Fruit fly (Drosophila melanogaster): ENCODE data around the gene CG13895.

The CG13895 gene

DNA sequence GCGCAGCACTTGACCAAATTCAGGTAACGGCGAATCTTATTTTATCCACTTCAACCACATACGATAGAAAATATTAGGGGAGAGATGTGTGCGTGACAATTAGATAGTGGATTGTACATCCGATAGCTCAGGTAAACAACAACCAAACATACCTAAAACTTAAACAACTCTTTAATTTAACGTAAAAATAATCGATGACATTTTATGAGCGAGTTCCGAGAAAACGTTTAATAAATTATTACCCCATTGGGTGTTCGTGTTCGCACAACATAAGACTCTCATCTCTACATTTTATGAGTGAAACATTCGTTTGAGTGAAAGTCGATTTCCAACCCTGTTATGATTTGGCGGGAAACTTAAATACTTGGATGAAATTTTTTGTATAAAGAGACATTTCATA lies 27.7 kb downstream of the CG13895 start, which contains the start of gene CG17129 (continued):
- TF ChIP-seq D19B (GFP tag; optimal IDR thresholded peaks at IDR 0.05): no peak
- TF ChIP-seq crc (GFP tag; optimal IDR thresholded peaks at IDR 0.05): peak; percentile 66
- TF ChIP-seq CG2120 (GFP tag; optimal IDR thresholded peaks at IDR 0.05): peak; percentile 85
- TF ChIP-seq CG7556 (GFP tag; optimal IDR thresholded peaks at IDR 0.05): peak; percentile 65
- peak; percentile 87 for TF ChIP-seq ci (GFP tag; IDR thresholded peaks at IDR 0.05)
- peak; percentile 60; the same call in 2 of the 3 replicates for TF ChIP-seq Dbx (GFP tag; IDR thresholded peaks at IDR 0.05)
- TF ChIP-seq Deaf1 (tag; optimal IDR thresholded peaks at IDR 0.05): peak; percentile 45
- TF ChIP-seq CG12744 (GFP tag; optimal IDR thresholded peaks at IDR 0.05): peak; percentile 61
- TF ChIP-seq nerfin-2 (GFP tag; IDR thresholded peaks at IDR 0.05; ENCODE audit: partially characterized antibody): peak; percentile 85
- TF ChIP-seq CG12155 (GFP tag; optimal IDR thresholded peaks at IDR 0.05): peak; percentile 59
- 0 out of 3 replicates have a peak, but pooled peaks have one; percentile 57 for TF ChIP-seq CG6175 (GFP tag; IDR thresholded peaks at IDR 0.05)
- TF ChIP-seq CG12104 (GFP tag; optimal IDR thresholded peaks at IDR 0.05): peak; percentile 70
- peak; percentile 64 for TF ChIP-seq NFAT (GFP tag; IDR thresholded peaks at IDR 0.05)
- peak; percentile 31 for TF ChIP-seq CG3065 (GFP tag; optimal IDR thresholded peaks at IDR 0.05)
- peak; percentile 67 for TF ChIP-seq Atf-2 (GFP tag; optimal IDR thresholded peaks at IDR 0.05)
- TF ChIP-seq CG2678 (tag; optimal IDR thresholded peaks at IDR 0.05): peak; percentile 77
- no peak for TF ChIP-seq D (optimal IDR thresholded peaks at IDR 0.05)
- peak; percentile 38 for TF ChIP-seq D (GFP tag; optimal IDR thresholded peaks at IDR 0.05)
- TF ChIP-seq HLHmδ (GFP tag; optimal IDR thresholded peaks at IDR 0.05): no peak
- TF ChIP-seq sima (GFP tag; optimal IDR thresholded peaks at IDR 0.05): peak; percentile 28
- peak; percentile 79 for TF ChIP-seq tx (GFP tag; optimal IDR thresholded peaks at IDR 0.05)
- peak; percentile 48 for TF ChIP-seq Dref (GFP tag; IDR thresholded peaks at IDR 0.05)
- peak; percentile 68 for TF ChIP-seq CG9817 (tag; optimal IDR thresholded peaks at IDR 0.05)
- TF ChIP-seq row (GFP tag; IDR thresholded peaks at IDR 0.05): peak; percentile 94
- TF ChIP-seq CG13894 (tag; optimal IDR thresholded peaks at IDR 0.05): peak; percentile 81
- peak; percentile 59 for TF ChIP-seq caup (GFP tag; optimal IDR thresholded peaks at IDR 0.05; ENCODE audit: severe bottlenecking)
- peak; percentile 72 for TF ChIP-seq az2 (GFP tag; optimal IDR thresholded peaks at IDR 0.05)
- TF ChIP-seq CG10959 (GFP tag; IDR thresholded peaks at IDR 0.05): peak; percentile 72
- TF ChIP-seq CG1024 (GFP tag; IDR thresholded peaks at IDR 0.05): peak; percentile 39; the same call in 1 of the 2 replicates
- 0 out of 2 replicates have a peak, but pooled peaks have one; percentile 31 for TF ChIP-seq CG8765 (GFP tag; IDR thresholded peaks at IDR 0.05)
- TF ChIP-seq Max (GFP tag; optimal IDR thresholded peaks at IDR 0.05): peak; percentile 37
- TF ChIP-seq CG2889 (GFP tag; IDR thresholded peaks at IDR 0.05): no peak
- TF ChIP-seq lbe (GFP tag; optimal IDR thresholded peaks at IDR 0.05): peak; percentile 53
- TF ChIP-seq sqz (GFP tag; optimal IDR thresholded peaks at IDR 0.05): no peak
- TF ChIP-seq chm (GFP tag; IDR thresholded peaks at IDR 0.05): peak; percentile 74
- peak; percentile 71 for TF ChIP-seq Fer3 (tag; optimal IDR thresholded peaks at IDR 0.05)
- TF ChIP-seq Mrtf (GFP tag; IDR thresholded peaks at IDR 0.05): peak; percentile 53; the same call in 2 of the 3 replicates
- TF ChIP-seq D19A (tag; optimal IDR thresholded peaks at IDR 0.05): peak; percentile 40
- TF ChIP-seq zf30C (GFP tag; optimal IDR thresholded peaks at IDR 0.05): no peak
- TF ChIP-seq CG2875 (GFP tag; optimal IDR thresholded peaks at IDR 0.05): peak; percentile 27
- TF ChIP-seq wor (GFP tag; IDR thresholded peaks at IDR 0.05): peak; percentile 54; the same call in 1 of the 2 replicates
- peak; percentile 86 for TF ChIP-seq Side (GFP tag; optimal IDR thresholded peaks at IDR 0.05)
- peak; percentile 74 for TF ChIP-seq tgo (GFP tag; IDR thresholded peaks at IDR 0.05)
- peak; percentile 99 for TF ChIP-seq Dll (GFP tag; IDR thresholded peaks at IDR 0.05; ENCODE audit: partially characterized antibody)
- TF ChIP-seq Hr39 (optimal IDR thresholded peaks at IDR 0.05): no peak
- peak; percentile 13 for TF ChIP-seq CG7987 (GFP tag; optimal IDR thresholded peaks at IDR 0.05)
- TF ChIP-seq CrebB (tag; optimal IDR thresholded peaks at IDR 0.05): peak; percentile 66
- TF ChIP-seq CG14050 (GFP tag; IDR thresholded peaks at IDR 0.05): 0 out of 3 replicates have a peak, but pooled peaks have one; percentile 22
- TF ChIP-seq Mad (GFP tag; optimal IDR thresholded peaks at IDR 0.05): peak; percentile 56
- TF ChIP-seq kni (GFP tag; optimal IDR thresholded peaks at IDR 0.05): peak; percentile 62
- TF ChIP-seq CG15479 (GFP tag; optimal IDR thresholded peaks at IDR 0.05): no peak

All from whole organism, embryonic.